Fruit fly (Drosophila melanogaster) ovary, adult (tissue): ENCODE measurements around the gene CG33514.

Experiments used
- CG17801 ChIP-seq: fragments of 200-800 bp; optimal IDR thresholded peaks from 2 replicates; lab custom pipeline; 2019; ENCODE audit warnings: missing biosample characterization, mild to moderate bottlenecking, missing genetic modification characterization, moderate library complexity; ENCODE audit not compliant: partially characterized antibody

The CG33514 gene

dm6 chr3L:4405922-4406321, 40.7 kb downstream of the CG33514 start, which contains the start of gene CG15019:
Gene CG15019 (minus strand): TSS chr3L:4406059.
- no peak for TF ChIP-seq CG17801 (GFP tag; lab: Kevin White, UChicago)

dm6 chr3L:4406653-4407257, 41.5 kb downstream of the CG33514 start, which contains the start of gene TP53INP:
Gene TP53INP (plus strand): TSS chr3L:4406943.
- peak; percentile 49 for TF ChIP-seq CG17801 (GFP tag; lab: Kevin White, UChicago)

dm6 chr3L:4407743-4408142, 42.5 kb downstream of the CG33514 start:
- TF ChIP-seq CG17801 (GFP tag; lab: Kevin White, UChicago): no peak

- no peak for TF ChIP-seq CG17801 (GFP tag; lab: Kevin White, UChicago)
These were observed 43.3 kb downstream of the CG33514 start for dm6 chr3L:4408313-4409133.

dm6 chr3L:4409134-4409897, 44.1 kb downstream of the CG33514 start:
- no peak for TF ChIP-seq CG17801 (GFP tag; lab: Kevin White, UChicago)

dm6 chr3L:4409898-4410629, 44.8 kb downstream of the CG33514 start:
- no peak for TF ChIP-seq CG17801 (GFP tag; lab: Kevin White, UChicago)

- TF ChIP-seq CG17801 (GFP tag; lab: Kevin White, UChicago): no peak
These were observed 46.0 kb downstream of the CG33514 start for dm6 chr3L:4411025-4411873.

dm6 chr3L:4411951-4412350, 46.7 kb downstream of the CG33514 start:
- TF ChIP-seq CG17801 (GFP tag; lab: Kevin White, UChicago): no peak

dm6 chr3L:4412974-4413373, 47.7 kb downstream of the CG33514 start:
- TF ChIP-seq CG17801 (GFP tag; lab: Kevin White, UChicago): no peak

dm6 chr3L:4413800-4414446, 48.7 kb downstream of the CG33514 start:
- peak; percentile 10 for TF ChIP-seq CG17801 (GFP tag; lab: Kevin White, UChicago)

dm6 chr3L:4414579-4414978, 49.3 kb downstream of the CG33514 start:
- TF ChIP-seq CG17801 (GFP tag; lab: Kevin White, UChicago): no peak

- no peak for TF ChIP-seq CG17801 (GFP tag; lab: Kevin White, UChicago)
These were observed 50.4 kb downstream of the CG33514 start for dm6 chr3L:4415326-4416274.
